Worm (Caenorhabditis elegans) whole organism, mixed stage, embryonic: ENCODE measurements around the gene nhr-180.

ENCODE experiments used
- M03D4.4 ChIP-seq: sonication (generic microtip); optimal IDR thresholded peaks from 2 replicates; lab custom pipeline; 2017; ENCODE audit warnings: mild to moderate bottlenecking, missing genetic modification characterization, missing compliant biosample characterization
- bed-3 ChIP-seq: fragments of 200-800 bp; sonication (Bioruptor generic); optimal IDR thresholded peaks from 3 replicates; lab custom pipeline; 2018; ENCODE audit warnings: mild to moderate bottlenecking, missing genetic modification characterization, moderate library complexity, missing compliant biosample characterization
- blmp-1 ChIP-seq: fragments of 150-350 bp; optimal IDR thresholded peaks from 2 replicates; lab custom pipeline; 2014; ENCODE audit warnings: missing biosample characterization, missing genetic modification characterization
- ceh-39 ChIP-seq: fragments of 150-350 bp; optimal IDR thresholded peaks from 2 replicates; lab custom pipeline; 2014; ENCODE audit warnings: missing biosample characterization, missing genetic modification characterization
- ceh-83 ChIP-seq: fragments of 200-800 bp; sonication (Bioruptor generic); optimal IDR thresholded peaks from 2 replicates; lab custom pipeline; 2018; ENCODE audit warnings: mild to moderate bottlenecking, missing genetic modification characterization, missing compliant biosample characterization
- ces-1 ChIP-seq: fragments of 150-350 bp; optimal IDR thresholded peaks from 2 replicates; lab custom pipeline; 2014; ENCODE audit warnings: missing biosample characterization, missing genetic modification reagents, missing genetic modification characterization
- elt-3 ChIP-seq: fragments of 150-350 bp; optimal IDR thresholded peaks from 2 replicates; lab custom pipeline; 2014; ENCODE audit warnings: missing biosample characterization, missing genetic modification characterization
- ham-2 ChIP-seq: fragments of 200-800 bp; sonication (Bioruptor generic); optimal IDR thresholded peaks from 2 replicates; lab custom pipeline; 2018; ENCODE audit warnings: mild to moderate bottlenecking, missing genetic modification characterization, missing compliant biosample characterization
- hlh-1 ChIP-seq: fragments of 150-350 bp; optimal IDR thresholded peaks from 2 replicates; lab custom pipeline; 2014; ENCODE audit warnings: missing biosample characterization, missing genetic modification reagents, missing genetic modification characterization
- lin-13 ChIP-seq: fragments of 150-350 bp; optimal IDR thresholded peaks from 2 replicates; lab custom pipeline; 2014; ENCODE audit warnings: missing biosample characterization, missing genetic modification characterization
- lin-32 ChIP-seq: fragments of 200-800 bp; sonication (Bioruptor generic); optimal IDR thresholded peaks from 2 replicates; lab custom pipeline; 2018; ENCODE audit warnings: mild to moderate bottlenecking, missing genetic modification characterization, missing compliant biosample characterization
- lsy-2 ChIP-seq: fragments of 150-350 bp; optimal IDR thresholded peaks from 2 replicates; lab custom pipeline; 2014; ENCODE audit warnings: missing biosample characterization, missing genetic modification characterization
- mab-5 ChIP-seq: fragments of 150-350 bp; optimal IDR thresholded peaks from 2 replicates; lab custom pipeline; 2014; ENCODE audit warnings: missing biosample characterization, missing genetic modification characterization
- mep-1 ChIP-seq: fragments of 150-350 bp; optimal IDR thresholded peaks from 2 replicates; lab custom pipeline; 2017; ENCODE audit warnings: missing biosample characterization, missing genetic modification reagents, missing genetic modification characterization, inconsistent platforms
- nhr-12 ChIP-seq: fragments of 150-350 bp; optimal IDR thresholded peaks from 2 replicates; lab custom pipeline; 2014; ENCODE audit warnings: missing biosample characterization, missing genetic modification characterization
- nhr-2 ChIP-seq: fragments of 150-350 bp; optimal IDR thresholded peaks from 2 replicates; lab custom pipeline; 2014; ENCODE audit warnings: missing biosample characterization, missing genetic modification characterization
- nhr-237 ChIP-seq: fragments of 150-350 bp; optimal IDR thresholded peaks from 2 replicates; lab custom pipeline; 2014; ENCODE audit warnings: missing biosample characterization, missing genetic modification characterization
- nhr-28 ChIP-seq: fragments of 150-350 bp; optimal IDR thresholded peaks from 2 replicates; lab custom pipeline; 2014; ENCODE audit warnings: missing biosample characterization, missing genetic modification characterization
- nhr-76 ChIP-seq: sonication (generic microtip); optimal IDR thresholded peaks from 2 replicates; lab custom pipeline; 2017; ENCODE audit warnings: missing biosample characterization, missing genetic modification characterization
- pha-4 ChIP-seq: fragments of 150-350 bp; optimal IDR thresholded peaks from 2 replicates; lab custom pipeline; 2018; ENCODE audit warnings: missing biosample characterization, missing genetic modification reagents, missing genetic modification characterization
- sem-2 ChIP-seq: fragments of 200-800 bp; sonication (Bioruptor generic); optimal IDR thresholded peaks from 2 replicates; lab custom pipeline; 2018; ENCODE audit warnings: mild to moderate bottlenecking, missing genetic modification characterization, missing compliant biosample characterization
- snpc-4 ChIP-seq: fragments of 150-350 bp; optimal IDR thresholded peaks from 2 replicates; lab custom pipeline; 2014; ENCODE audit warnings: missing biosample characterization, missing genetic modification characterization
- tbx-8 ChIP-seq: fragments of 200-800 bp; sonication (Bioruptor generic); optimal IDR thresholded peaks from 2 replicates; lab custom pipeline; 2018; ENCODE audit warnings: mild to moderate bottlenecking, missing genetic modification characterization, moderate library complexity, missing compliant biosample characterization
- unc-39 ChIP-seq: fragments of 150-350 bp; optimal IDR thresholded peaks from 2 replicates; lab custom pipeline; 2014; ENCODE audit warnings: missing biosample characterization, missing genetic modification characterization
- unc-62 ChIP-seq: fragments of 150-350 bp; optimal IDR thresholded peaks from 2 replicates; lab custom pipeline; 2014; ENCODE audit warnings: missing biosample characterization, missing genetic modification reagents, missing genetic modification characterization
- ztf-11 ChIP-seq: fragments of 150-350 bp; optimal IDR thresholded peaks from 2 replicates; lab custom pipeline; 2014; ENCODE audit warnings: missing biosample characterization, missing genetic modification characterization

nhr-180 gene

DNA sequence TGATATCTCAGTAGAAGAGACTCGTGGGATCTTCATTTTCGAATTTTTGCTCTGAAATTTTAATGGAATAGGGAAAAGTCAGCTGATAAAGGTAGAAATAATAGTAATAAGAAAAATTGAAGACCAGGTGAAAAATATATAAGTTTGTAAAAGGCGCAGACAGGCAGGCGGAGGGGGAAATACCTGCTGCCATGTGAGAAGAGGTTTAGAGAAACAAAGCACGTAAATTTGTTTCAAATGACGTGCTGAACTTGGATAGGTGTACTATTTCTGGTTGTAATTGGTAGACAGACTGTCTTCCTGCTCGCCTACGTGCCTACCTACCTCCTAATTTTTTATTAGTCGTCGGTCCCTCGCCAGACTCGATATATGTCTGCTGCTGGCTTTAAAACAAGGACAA lies at the start of gene nhr-180:
nhr-180 (minus strand) TSS at position 52 of the 400 bp plus-strand sequence.
- TF ChIP-seq M03D4.4 (tag; lab: Kevin White, UChicago) (no peak), ces-1 (GFP tag; lab: Kevin White, UChicago) (no peak), mab-5 (tag; lab: Kevin White, UChicago) (no peak), ceh-83 (GFP tag; lab: Kevin White, UChicago) (no peak), mep-1 (tag; lab: Kevin White, UChicago) (no peak), unc-39 (no peak), lin-13 (tag; lab: Kevin White, UChicago) (no peak)

- no peak for TF ChIP-seq nhr-12 (tag; lab: Kevin White, UChicago)
- TF ChIP-seq hlh-1 (tag; lab: Kevin White, UChicago), result no peak
- TF ChIP-seq ham-2 (GFP tag; lab: Kevin White, UChicago), result no peak
- TF ChIP-seq lin-32, result no peak
These were observed 45.6 kb upstream of the nhr-180 start, which contains the start of gene cyp-33C11 for ce11 chrV:712882-713281. cyp-33C11 (minus strand) TSS chrV:712982.

ce11 chrV:708808-709207 lies 41.5 kb upstream of the nhr-180 start, which contains the start of gene srbc-39:
srbc-39 (plus strand) TSS chrV:709108.
- TF ChIP-seq ces-1 (GFP tag; lab: Kevin White, UChicago), result no peak
- TF ChIP-seq snpc-4, result no peak
- no peak for TF ChIP-seq unc-62 (GFP tag; lab: Kevin White, UChicago)
- no peak for TF ChIP-seq nhr-76 (tag; lab: Kevin White, UChicago)
- no peak for TF ChIP-seq pha-4 (tag; lab: Kevin White, UChicago)
- no peak for TF ChIP-seq mab-5 (tag; lab: Kevin White, UChicago)
- no peak for TF ChIP-seq ceh-39 (tag; lab: Kevin White, UChicago)

- TF ChIP-seq hlh-1 (tag; lab: Kevin White, UChicago) (no peak), snpc-4 (no peak), nhr-237 (tag; lab: Kevin White, UChicago) (no peak), nhr-2 (tag; lab: Kevin White, UChicago) (no peak), mep-1 (tag; lab: Kevin White, UChicago) (no peak), ztf-11 (tag; lab: Kevin White, UChicago) (no peak), mab-5 (tag; lab: Kevin White, UChicago) (no peak)
These were observed 39.6 kb upstream of the nhr-180 start, which contains the start of gene srbc-38 for ce11 chrV:706918-707317. srbc-38 (plus strand) TSS chrV:707218.

DNA sequence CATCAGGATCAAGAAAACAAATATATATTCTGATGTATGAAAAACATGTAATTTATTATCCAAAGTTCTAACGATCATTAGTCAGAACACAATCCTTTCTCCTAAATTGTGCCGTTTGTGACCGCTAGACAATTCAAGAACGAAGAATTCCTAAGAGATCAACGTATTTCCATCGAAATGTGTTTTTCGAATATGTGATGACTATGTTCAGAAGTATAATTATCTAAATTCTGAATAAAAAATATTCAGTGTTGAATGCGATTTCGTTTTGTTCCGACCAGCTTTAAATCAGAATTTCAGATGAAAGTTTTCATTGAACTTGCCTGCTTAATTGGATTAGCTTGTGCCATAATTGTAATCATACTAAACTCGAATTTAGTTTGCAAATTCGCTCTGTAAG lies 35.0 kb upstream of the nhr-180 start, which contains the start of gene srbc-37:
srbc-37 (plus strand) TSS at position 301 of the 400 bp plus-strand sequence.
- TF ChIP-seq bed-3 (GFP tag; lab: Kevin White, UChicago), result no peak
- no peak for TF ChIP-seq M03D4.4 (tag; lab: Kevin White, UChicago)
- TF ChIP-seq blmp-1 (tag; lab: Kevin White, UChicago), result no peak
- TF ChIP-seq nhr-2 (tag; lab: Kevin White, UChicago), result no peak
- TF ChIP-seq lsy-2 (tag; lab: Kevin White, UChicago), result no peak
- TF ChIP-seq ham-2 (GFP tag; lab: Kevin White, UChicago), result no peak
- no peak for TF ChIP-seq ceh-39 (tag; lab: Kevin White, UChicago)
- no peak for TF ChIP-seq nhr-12 (tag; lab: Kevin White, UChicago)

DNA sequence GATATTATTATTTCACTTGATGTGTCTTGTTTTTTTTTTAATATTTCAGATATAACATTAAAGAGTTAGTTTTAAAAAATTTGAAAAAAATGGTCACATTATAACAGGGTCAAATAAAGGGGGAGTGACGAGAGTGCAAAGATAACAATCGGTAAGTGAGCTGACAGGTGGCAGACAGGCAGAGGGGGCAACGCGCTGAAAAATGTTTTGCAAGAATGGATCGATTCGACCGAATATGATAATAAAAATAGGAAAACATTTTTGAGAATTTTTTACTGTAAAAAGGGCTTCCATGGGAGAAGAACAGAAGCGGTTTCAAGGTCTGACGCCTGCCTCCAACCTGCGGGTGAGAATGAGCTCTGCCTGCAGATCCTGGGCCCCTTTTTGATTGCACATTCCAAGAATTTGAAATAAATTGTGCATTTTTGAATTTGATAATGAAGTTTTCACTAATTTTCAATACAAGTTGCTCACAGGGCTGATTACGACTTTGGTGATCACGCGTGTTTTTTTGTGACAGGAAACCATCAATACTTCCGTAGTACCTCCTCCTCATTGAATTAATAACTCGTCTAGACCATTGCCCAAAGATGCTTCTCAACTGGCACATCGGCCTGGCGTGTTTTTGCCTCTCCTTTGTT lies 32.3 kb upstream of the nhr-180 start, which contains the start of the genes ugt-29 and srx-5:
ugt-29 (minus strand) TSS at position 101 of the 641 bp plus-strand sequence.
srx-5 (plus strand) TSS at position 591 of the 641 bp plus-strand sequence.
- TF ChIP-seq unc-39 (no peak), nhr-28 (tag; lab: Kevin White, UChicago) (no peak), sem-2 (GFP tag; lab: Kevin White, UChicago) (no peak), elt-3 (tag; lab: Kevin White, UChicago) (no peak), mab-5 (tag; lab: Kevin White, UChicago) (no peak), ceh-39 (tag; lab: Kevin White, UChicago) (no peak), unc-62 (GFP tag; lab: Kevin White, UChicago) (no peak), lin-32 (no peak), tbx-8 (no peak), blmp-1 (tag; lab: Kevin White, UChicago) (no peak), lsy-2 (tag; lab: Kevin White, UChicago) (no peak), ham-2 (GFP tag; lab: Kevin White, UChicago) (no peak)
